Fruit fly (Drosophila melanogaster) S2 (cell line): Measurements from ENCODE around the gene Daao2.

ENCODE experiments used
- CG8478 ChIP-seq: fragments of >200 bp; optimal IDR thresholded peaks from 2 replicates; lab custom pipeline; 2018
- CTCF ChIP-seq, 2 experiments: fragments of >200 bp; optimal IDR thresholded peaks; 2 replicates each; lab custom pipeline; 2018

Daao2 gene

dm6 chr2L:6833661-6834073 is 30.9 kb downstream of the Daao2 start:
- TF ChIP-seq CG8478 = no peak
- TF ChIP-seq CTCF (optimal IDR thresholded peaks at IDR 0.05; lab: Kevin White, UChicago) = no peak

dm6 chr2L:6836114-6836513 is 33.3 kb downstream of the Daao2 start:
- TF ChIP-seq CTCF (optimal IDR thresholded peaks at IDR 0.05; lab: Kevin White, UChicago) (no peak), CG8478 (no peak)

dm6 chr2L:6837829-6838228 is 35.0 kb downstream of the Daao2 start:
- TF ChIP-seq CG8478 (no peak), CTCF (optimal IDR thresholded peaks at IDR 0.05; lab: Kevin White, UChicago) (no peak)

- TF ChIP-seq CG8478 (no peak), CTCF (optimal IDR thresholded peaks at IDR 0.05; lab: Kevin White, UChicago) (no peak)
Observed at dm6 chr2L:6841349-6841748, 38.5 kb downstream of the Daao2 start.

- TF ChIP-seq CG8478 (no peak), CTCF (optimal IDR thresholded peaks at IDR 0.05; lab: Kevin White, UChicago) (no peak)
Observed at dm6 chr2L:6843434-6843833, 40.6 kb downstream of the Daao2 start.

- TF ChIP-seq CTCF (optimal IDR thresholded peaks at IDR 0.05; lab: Kevin White, UChicago) (no peak), CG8478 (no peak)
Observed at dm6 chr2L:6850963-6851362, 48.2 kb downstream of the Daao2 start.

dm6 chr2L:6851963-6852671 is 49.3 kb downstream of the Daao2 start, which contains the start of gene Rca1:
Rca1 (plus strand) TSS chr2L:6852315.
- TF ChIP-seq CTCF (optimal IDR thresholded peaks at IDR 0.05; lab: Kevin White, UChicago) (peak; percentile 68 to 70), CG8478 (no peak)

dm6 chr2L:6853917-6854316 is 51.1 kb downstream of the Daao2 start:
- TF ChIP-seq CTCF (optimal IDR thresholded peaks at IDR 0.05; lab: Kevin White, UChicago) (peak; percentile 36 to 52), CG8478 (no peak)
